Fruit fly (Drosophila melanogaster) whole organism: ENCODE data around the gene CG6664.

ENCODE experiments used
- CG8478 ChIP-seq: fragments of >200 bp; optimal IDR thresholded peaks from 2 replicates; lab custom pipeline; 2018; ENCODE audit warnings: inconsistent platforms
- Dll ChIP-seq: fragments of >200 bp; optimal IDR thresholded peaks from 2 replicates; lab custom pipeline; 2017
- EcR ChIP-seq, 2 experiments: fragments of >200 bp; optimal IDR thresholded peaks; 2 replicates each; lab custom pipeline; 2017; ENCODE audit warnings: missing biosample characterization in 2 of 2, missing genetic modification characterization in 2 of 2, missing genetic modification reagents in 2 of 2
- pan ChIP-seq: fragments of >200 bp; optimal IDR thresholded peaks from 2 replicates; lab custom pipeline; 2017
- psq ChIP-seq: fragments of >200 bp; optimal IDR thresholded peaks from 2 replicates; lab custom pipeline; 2017
- usp ChIP-seq: fragments of >200 bp; optimal IDR thresholded peaks from 2 replicates; lab custom pipeline; 2017; ENCODE audit warnings: missing biosample characterization, missing genetic modification characterization, mixed read lengths

The CG6664 gene

dm6 chr3L:16984042-16984441 lies 31.9 kb downstream of the CG6664 start:
- TF ChIP-seq CG8478 (lab: Kevin White, UChicago) (no peak), EcR (GFP tag; optimal IDR thresholded peaks at IDR 0.05; lab: Kevin White, UChicago) (no peak), psq (lab: Kevin White, UChicago) (no peak), Dll (no peak), pan (lab: Kevin White, UChicago) (no peak), usp (GFP tag; lab: Kevin White, UChicago) (no peak)

DNA sequence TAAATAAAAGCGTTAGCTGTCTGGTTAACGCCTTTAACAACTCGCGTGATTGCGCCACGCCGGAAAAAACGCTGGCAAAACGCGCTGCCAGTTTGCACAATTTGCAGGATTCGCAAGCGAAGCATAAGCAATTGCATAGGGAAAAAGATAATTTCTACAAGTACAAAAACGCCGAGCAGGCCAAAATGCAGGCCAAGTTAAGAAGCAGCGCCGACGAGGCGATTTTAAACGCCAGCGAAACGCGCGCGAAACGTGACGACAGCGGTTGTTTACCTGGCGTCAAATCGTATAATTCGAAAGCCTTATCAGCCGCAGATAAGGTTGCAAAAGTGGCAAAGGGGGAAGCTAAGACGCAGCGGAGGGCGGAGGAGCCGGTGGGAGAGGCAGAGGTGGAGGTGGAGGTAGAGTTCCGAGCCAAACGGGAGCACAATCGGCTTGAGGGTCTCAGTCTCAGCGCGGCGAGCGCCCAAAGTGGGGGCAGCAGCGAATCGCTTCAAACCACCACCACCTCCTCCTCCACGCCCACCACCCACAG lies 34.8 kb downstream of the CG6664 start:
- TF ChIP-seq EcR (GFP tag; optimal IDR thresholded peaks at IDR 0.05; lab: Kevin White, UChicago) (no peak), psq (lab: Kevin White, UChicago) (no peak), Dll (no peak), usp (GFP tag; lab: Kevin White, UChicago) (no peak), CG8478 (lab: Kevin White, UChicago) (no peak), pan (lab: Kevin White, UChicago) (no peak)

DNA sequence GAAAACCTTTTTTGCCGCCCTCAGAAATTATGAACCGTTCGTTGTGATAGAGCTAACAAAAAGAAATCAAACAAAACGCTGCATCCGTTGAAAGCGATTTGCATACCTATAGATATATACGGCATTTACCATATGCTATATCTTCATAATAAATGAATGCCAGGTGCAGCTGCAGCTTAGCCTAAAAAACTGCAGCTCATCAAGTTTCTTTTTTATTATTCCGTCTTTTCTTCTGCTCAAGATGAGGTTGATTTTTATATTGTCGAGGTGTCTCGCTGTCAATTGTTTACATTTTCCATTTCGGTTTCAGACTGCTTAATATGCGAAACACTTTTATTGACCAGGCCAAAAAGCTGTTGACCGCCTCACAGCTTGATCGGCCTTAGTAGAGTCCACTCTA lies 37.6 kb downstream of the CG6664 start:
- TF ChIP-seq EcR (GFP tag; optimal IDR thresholded peaks at IDR 0.05; lab: Kevin White, UChicago) (no peak), psq (lab: Kevin White, UChicago) (no peak), CG8478 (lab: Kevin White, UChicago) (no peak), usp (GFP tag; lab: Kevin White, UChicago) (no peak), pan (lab: Kevin White, UChicago) (no peak), Dll (no peak)

dm6 chr3L:16977311-16977710 lies 38.7 kb downstream of the CG6664 start:
- TF ChIP-seq usp (GFP tag; lab: Kevin White, UChicago) (no peak), pan (lab: Kevin White, UChicago) (no peak), psq (lab: Kevin White, UChicago) (no peak), CG8478 (lab: Kevin White, UChicago) (no peak), EcR (GFP tag; optimal IDR thresholded peaks at IDR 0.05; lab: Kevin White, UChicago) (no peak), Dll (no peak)

dm6 chr3L:16975638-16976528 lies 40.1 kb downstream of the CG6664 start:
- no peak for TF ChIP-seq psq (lab: Kevin White, UChicago)
- no peak for TF ChIP-seq EcR (GFP tag; optimal IDR thresholded peaks at IDR 0.05; lab: Kevin White, UChicago)
- TF ChIP-seq usp (GFP tag; lab: Kevin White, UChicago) = no peak
- no peak for TF ChIP-seq pan (lab: Kevin White, UChicago)
- TF ChIP-seq CG8478 (lab: Kevin White, UChicago) = no peak
- no peak for TF ChIP-seq Dll

- TF ChIP-seq usp (GFP tag; lab: Kevin White, UChicago) (no peak), Dll (no peak), EcR (GFP tag; optimal IDR thresholded peaks at IDR 0.05; lab: Kevin White, UChicago) (no peak), pan (lab: Kevin White, UChicago) (no peak), CG8478 (lab: Kevin White, UChicago) (no peak), psq (lab: Kevin White, UChicago) (no peak)
These were observed 41.3 kb downstream of the CG6664 start for dm6 chr3L:16974645-16975151.

DNA sequence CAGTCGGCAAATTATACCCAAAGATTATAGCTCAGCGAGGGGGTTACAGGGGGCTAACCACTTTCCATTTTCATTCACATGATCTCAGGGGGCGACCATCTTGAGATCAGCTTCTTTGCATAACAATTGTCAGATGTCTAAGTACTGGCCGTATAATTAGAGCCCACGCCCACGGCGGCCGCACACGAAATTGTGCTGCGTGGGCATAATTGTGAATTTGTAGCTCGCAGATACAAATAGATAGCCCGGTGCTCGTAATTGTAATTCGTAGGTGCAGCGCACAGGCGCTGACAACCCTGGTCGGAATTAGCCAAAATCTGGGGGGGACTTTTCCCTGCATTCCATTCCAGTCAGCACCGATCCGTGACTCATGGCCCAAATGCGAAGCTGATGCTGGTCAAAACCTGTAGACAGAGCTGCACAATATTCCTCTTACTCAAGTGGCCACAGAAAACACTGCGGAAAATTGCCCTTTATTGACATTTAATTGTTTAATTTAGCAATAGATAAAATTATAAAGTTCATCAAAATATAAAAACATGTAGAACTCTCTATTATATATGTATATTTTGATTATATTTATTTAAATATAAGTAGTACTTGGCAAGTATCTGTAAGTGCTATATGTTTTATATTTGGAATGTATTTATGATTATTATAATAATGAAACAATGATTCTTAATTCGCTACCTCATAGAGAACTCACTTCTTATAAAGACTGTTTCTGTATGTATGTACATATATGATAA lies 44.2 kb downstream of the CG6664 start:
- TF ChIP-seq psq (lab: Kevin White, UChicago) (no peak), pan (lab: Kevin White, UChicago) (no peak), CG8478 (lab: Kevin White, UChicago) (no peak), Dll (no peak), usp (GFP tag; lab: Kevin White, UChicago) (no peak), EcR (GFP tag; optimal IDR thresholded peaks at IDR 0.05; lab: Kevin White, UChicago) (no peak)

dm6 chr3L:16969652-16970109 lies 46.3 kb downstream of the CG6664 start, which contains the start of gene Exn:
Gene Exn, plus strand, starts transcription at chr3L:16970013.
- TF ChIP-seq pan (lab: Kevin White, UChicago) (no peak), CG8478 (lab: Kevin White, UChicago) (no peak), EcR (GFP tag; optimal IDR thresholded peaks at IDR 0.05; lab: Kevin White, UChicago) (no peak), usp (GFP tag; lab: Kevin White, UChicago) (no peak), Dll (no peak), psq (lab: Kevin White, UChicago) (no peak)
